Worm (Caenorhabditis elegans): ENCODE data around the gene Y22D7AR.3.

ce11 chrIII:1689927-1690326 lies 24.3 kb upstream of the Y22D7AR.3 start, which contains the start of gene Y22D7AR.14:
- no peak for TF ChIP-seq tab-1 (GFP tag; IDR thresholded peaks at IDR 0.05)
- no peak for TF ChIP-seq ztf-23 (GFP tag; IDR thresholded peaks at IDR 0.05)
